Worm (Caenorhabditis elegans) whole organism, late embryonic: ENCODE results near the gene tag-65.

ENCODE experiments used
- ahr-1 ChIP-seq: sonication (generic microtip); optimal IDR thresholded peaks from 2 replicates; lab custom pipeline; 2016; ENCODE audit warnings: missing genetic modification characterization, missing compliant biosample characterization
- ceh-18 ChIP-seq: sonication (generic microtip); optimal IDR thresholded peaks from 2 replicates; lab custom pipeline; 2016; ENCODE audit warnings: missing genetic modification characterization, missing compliant biosample characterization
- ceh-2 ChIP-seq: sonication (generic microtip); optimal IDR thresholded peaks from 2 replicates; lab custom pipeline; 2016; ENCODE audit warnings: missing genotype, missing genetic modification characterization, missing compliant biosample characterization
- ceh-30 ChIP-seq: fragments of 150-350 bp; optimal IDR thresholded peaks from 2 replicates; lab custom pipeline; 2014; ENCODE audit warnings: missing biosample characterization, missing genetic modification characterization
- ceh-48 ChIP-seq: sonication (generic microtip); optimal IDR thresholded peaks from 2 replicates; lab custom pipeline; 2016; ENCODE audit warnings: missing genetic modification characterization, inconsistent platforms, missing compliant biosample characterization
- ceh-9 ChIP-seq: sonication (generic microtip); optimal IDR thresholded peaks from 2 replicates; lab custom pipeline; 2016; ENCODE audit warnings: mild to moderate bottlenecking, missing genetic modification characterization, inconsistent platforms, missing compliant biosample characterization
- che-1 ChIP-seq: sonication (generic microtip); optimal IDR thresholded peaks from 2 replicates; lab custom pipeline; 2016; ENCODE audit warnings: mild to moderate bottlenecking, missing genetic modification characterization, missing compliant biosample characterization
- fkh-10 ChIP-seq: fragments of 150-350 bp; optimal IDR thresholded peaks from 2 replicates; lab custom pipeline; 2014; ENCODE audit warnings: missing biosample characterization, missing genetic modification reagents, missing genetic modification characterization
- fkh-6 ChIP-seq: sonication (generic microtip); optimal IDR thresholded peaks from 2 replicates; lab custom pipeline; 2016; ENCODE audit warnings: missing genetic modification characterization, missing compliant biosample characterization
- hlh-30 ChIP-seq: sonication (generic microtip); optimal IDR thresholded peaks from 2 replicates; lab custom pipeline; 2017; ENCODE audit warnings: antibody characterized with exemption, missing genetic modification characterization, missing compliant biosample characterization; ENCODE audit not compliant: insufficient read depth
- hlh-6 ChIP-seq: sonication (generic microtip); optimal IDR thresholded peaks from 2 replicates; lab custom pipeline; 2016; ENCODE audit warnings: missing genotype, missing genetic modification characterization, missing compliant biosample characterization
- nfya-1 ChIP-seq: sonication (generic microtip); optimal IDR thresholded peaks from 2 replicates; lab custom pipeline; 2017; ENCODE audit warnings: missing genetic modification characterization, mild to moderate bottlenecking, missing compliant biosample characterization, antibody characterized with exemption, moderate library complexity
- nhr-11 ChIP-seq: fragments of 150-350 bp; optimal IDR thresholded peaks from 2 replicates; lab custom pipeline; 2014; ENCODE audit warnings: missing biosample characterization, missing genetic modification characterization
- npax-4 ChIP-seq: sonication (generic microtip); optimal IDR thresholded peaks from 2 replicates; lab custom pipeline; 2016; ENCODE audit warnings: missing genetic modification characterization, missing compliant biosample characterization
- ttx-3 ChIP-seq: sonication (generic microtip); optimal IDR thresholded peaks from 2 replicates; lab custom pipeline; 2016; ENCODE audit warnings: missing genetic modification reagents, missing genetic modification characterization, missing compliant biosample characterization
- unc-42 ChIP-seq: sonication (generic microtip); optimal IDR thresholded peaks from 2 replicates; lab custom pipeline; 2016; ENCODE audit warnings: missing genotype, missing genetic modification characterization, missing compliant biosample characterization
- unc-55 ChIP-seq: sonication (generic microtip); optimal IDR thresholded peaks from 2 replicates; lab custom pipeline; 2017; ENCODE audit warnings: missing biosample characterization, missing genetic modification reagents, missing genetic modification characterization
- unc-86 ChIP-seq: sonication (generic microtip); optimal IDR thresholded peaks from 2 replicates; lab custom pipeline; 2016; ENCODE audit warnings: missing genetic modification characterization, missing compliant biosample characterization

Gene tag-65

DNA sequence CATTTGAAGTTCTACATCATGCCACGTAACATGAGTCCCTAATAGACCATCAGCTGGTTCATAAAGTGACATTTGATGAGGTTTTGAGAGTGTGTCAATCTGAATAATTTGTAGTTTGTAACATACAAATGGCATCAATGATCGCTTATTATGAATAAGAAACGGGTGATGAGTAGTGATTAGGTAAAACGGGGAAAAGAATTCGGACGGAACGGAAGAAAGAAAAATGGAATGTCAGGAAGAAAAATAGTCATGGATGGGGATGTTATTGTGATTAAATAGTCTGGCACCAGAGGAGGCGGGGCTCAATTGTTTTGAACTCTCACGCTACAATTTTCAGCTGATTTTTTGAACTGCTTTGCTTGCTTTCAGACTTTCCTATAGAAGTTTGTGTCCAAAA, 44.2 kb downstream of the tag-65 start, which contains the start of gene H37A05.2:
Gene H37A05.2 (minus strand): TSS at position 101 of the 400 bp plus-strand sequence.
- TF ChIP-seq ceh-30 (tag; lab: Kevin White, UChicago), result no peak
- no peak for TF ChIP-seq ceh-18 (tag; lab: Kevin White, UChicago)
- no peak for TF ChIP-seq fkh-6 (tag; lab: Kevin White, UChicago)
- TF ChIP-seq ahr-1 (tag; lab: Kevin White, UChicago), result no peak
- no peak for TF ChIP-seq unc-86 (tag; lab: Kevin White, UChicago)
- no peak for TF ChIP-seq nhr-11 (tag; lab: Kevin White, UChicago)
- TF ChIP-seq ceh-2 (tag; lab: Kevin White, UChicago), result no peak
- no peak for TF ChIP-seq ttx-3 (tag; lab: Kevin White, UChicago)
- no peak for TF ChIP-seq nfya-1 (tag; lab: Kevin White, UChicago)
- TF ChIP-seq fkh-10 (GFP tag; lab: Kevin White, UChicago), result no peak
- no peak for TF ChIP-seq npax-4 (tag; lab: Kevin White, UChicago)
- TF ChIP-seq ceh-48 (tag; lab: Kevin White, UChicago), result no peak
- TF ChIP-seq hlh-6 (tag; lab: Kevin White, UChicago), result no peak
- no peak for TF ChIP-seq che-1 (tag; lab: Kevin White, UChicago)
- no peak for TF ChIP-seq ceh-9 (tag; lab: Kevin White, UChicago)

DNA sequence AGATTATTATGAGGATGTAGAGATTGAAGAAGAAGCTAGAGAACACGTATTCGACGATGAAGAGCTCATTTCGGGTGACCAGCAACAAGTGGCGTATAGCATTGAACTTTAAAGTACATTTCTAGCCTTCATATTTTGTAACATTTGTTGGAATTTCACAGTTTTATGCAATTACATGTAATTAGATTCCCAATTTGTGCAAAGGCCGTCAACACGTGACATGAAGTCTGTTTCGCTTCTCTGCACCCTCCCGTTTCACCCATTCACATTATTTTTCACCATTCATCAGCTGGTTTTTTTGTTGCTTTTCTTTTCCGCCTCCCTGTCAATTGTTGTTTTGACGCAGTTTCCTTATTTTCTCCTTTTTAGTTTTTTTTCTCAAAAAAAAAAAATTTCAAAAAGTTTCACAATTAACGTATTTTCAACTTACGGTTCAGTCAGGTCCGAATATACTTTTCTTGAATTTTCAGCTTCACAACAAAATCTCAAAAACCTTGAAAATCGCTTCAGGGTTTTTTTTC, 51.2 kb downstream of the tag-65 start, which contains the start of gene sde-2:
Gene sde-2 (plus strand): TSS at position 471 of the 521 bp plus-strand sequence.
- TF ChIP-seq unc-55 (GFP tag; lab: Kevin White, UChicago) (no peak), hlh-30 (tag; lab: Kevin White, UChicago) (peak; percentile 82), unc-42 (tag; lab: Kevin White, UChicago) (peak; percentile 93)
